Fruit fly (Drosophila melanogaster) whole organism: Measurements from ENCODE around the gene Mst84B.

Experiments
- CG8478 ChIP-seq: fragments of >200 bp; optimal IDR thresholded peaks from 2 replicates; lab custom pipeline; 2018; ENCODE audit warnings: inconsistent platforms
- Dll ChIP-seq: fragments of >200 bp; optimal IDR thresholded peaks from 2 replicates; lab custom pipeline; 2017
- EcR ChIP-seq, 2 experiments: fragments of >200 bp; optimal IDR thresholded peaks; 2 replicates each; lab custom pipeline; 2017; ENCODE audit warnings: missing biosample characterization in 2 of 2, missing genetic modification characterization in 2 of 2, missing genetic modification reagents in 2 of 2
- pan ChIP-seq: fragments of >200 bp; optimal IDR thresholded peaks from 2 replicates; lab custom pipeline; 2017
- psq ChIP-seq: fragments of >200 bp; optimal IDR thresholded peaks from 2 replicates; lab custom pipeline; 2017
- usp ChIP-seq: fragments of >200 bp; optimal IDR thresholded peaks from 2 replicates; lab custom pipeline; 2017; ENCODE audit warnings: missing biosample characterization, missing genetic modification characterization, mixed read lengths

Mst84B gene

dm6 chr3R:7079718-7080117 lies 17.7 kb downstream of the Mst84B start:
- TF ChIP-seq Dll (lab: Kevin White, UChicago), result no peak

dm6 chr3R:7080157-7080916 lies 18.4 kb downstream of the Mst84B start, which contains the start of gene Ref1:
Gene Ref1, minus strand, starts transcription at chr3R:7080387.
- TF ChIP-seq usp (GFP tag; lab: Kevin White, UChicago) (no peak), CG8478 (lab: Kevin White, UChicago) (no peak), EcR (GFP tag; optimal IDR thresholded peaks at IDR 0.05; lab: Kevin White, UChicago) (no peak), pan (lab: Kevin White, UChicago) (no peak), psq (lab: Kevin White, UChicago) (no peak), Dll (lab: Kevin White, UChicago) (no peak)

dm6 chr3R:7081972-7082371 lies 20.0 kb downstream of the Mst84B start, which contains the start of gene Dpck:
Gene Dpck, plus strand, starts transcription at chr3R:7082182.
- TF ChIP-seq usp (GFP tag; lab: Kevin White, UChicago) (no peak), EcR (GFP tag; optimal IDR thresholded peaks at IDR 0.05; lab: Kevin White, UChicago) (no peak), Dll (lab: Kevin White, UChicago) (no peak), psq (lab: Kevin White, UChicago) (no peak), pan (lab: Kevin White, UChicago) (no peak), CG8478 (lab: Kevin White, UChicago) (no peak)

dm6 chr3R:7083750-7084149 lies 21.8 kb downstream of the Mst84B start:
- no peak for TF ChIP-seq CG8478 (lab: Kevin White, UChicago)
- no peak for TF ChIP-seq pan (lab: Kevin White, UChicago)
- no peak for TF ChIP-seq EcR (GFP tag; optimal IDR thresholded peaks at IDR 0.05; lab: Kevin White, UChicago)
- no peak for TF ChIP-seq Dll (lab: Kevin White, UChicago)
- TF ChIP-seq psq (lab: Kevin White, UChicago), result no peak
- no peak for TF ChIP-seq usp (GFP tag; lab: Kevin White, UChicago)

DNA sequence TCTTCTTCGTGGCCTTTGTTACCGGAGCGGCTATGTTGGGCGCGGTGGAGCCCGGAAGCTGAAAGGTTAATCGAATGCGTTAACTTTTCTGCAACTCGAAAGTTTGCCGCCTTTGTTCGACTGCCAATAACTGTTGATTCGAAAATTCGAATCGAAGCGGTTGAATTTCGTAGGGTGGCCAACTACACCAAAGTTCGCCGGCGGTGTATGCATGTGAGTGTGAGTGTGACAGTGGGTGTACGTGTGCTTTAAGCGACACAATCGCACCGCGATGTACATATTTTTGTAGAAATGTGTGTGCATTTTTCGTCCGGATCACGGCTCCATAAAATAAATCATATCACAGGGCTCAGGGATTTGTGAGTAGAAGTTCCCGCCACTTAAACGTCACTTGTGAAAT lies 23.5 kb downstream of the Mst84B start:
- TF ChIP-seq CG8478 (lab: Kevin White, UChicago), result no peak
- TF ChIP-seq Dll (lab: Kevin White, UChicago), result no peak
- TF ChIP-seq EcR (GFP tag; optimal IDR thresholded peaks at IDR 0.05; lab: Kevin White, UChicago), result no peak
- no peak for TF ChIP-seq pan (lab: Kevin White, UChicago)
- no peak for TF ChIP-seq usp (GFP tag; lab: Kevin White, UChicago)
- no peak for TF ChIP-seq psq (lab: Kevin White, UChicago)

DNA sequence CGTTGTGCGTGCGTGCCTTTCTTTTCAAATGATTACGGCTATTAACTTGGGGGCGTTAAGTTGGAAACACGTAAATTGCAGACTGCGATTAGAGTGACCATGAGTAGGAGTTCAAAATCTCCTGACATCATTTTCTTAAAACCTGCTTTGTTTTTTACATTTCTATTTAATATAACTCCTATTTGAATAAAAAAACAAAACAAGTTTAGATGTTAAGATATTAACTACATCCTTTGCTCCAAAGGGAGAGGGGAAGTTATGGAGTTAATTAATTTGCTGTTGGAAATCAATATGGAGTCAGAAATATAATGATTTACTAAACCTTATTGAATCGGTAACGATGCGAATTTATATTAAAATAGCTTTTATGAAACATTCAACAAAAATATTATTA lies 24.0 kb downstream of the Mst84B start, which contains the start of gene Tailor:
TSS of gene Tailor (minus strand) at position 101 of the 394 bp plus-strand sequence.
- TF ChIP-seq CG8478 (lab: Kevin White, UChicago) (no peak), psq (lab: Kevin White, UChicago) (no peak), Dll (lab: Kevin White, UChicago) (no peak), pan (lab: Kevin White, UChicago) (no peak)

dm6 chr3R:7086377-7087200 lies 24.6 kb downstream of the Mst84B start, which contains the start of gene alphaTub84B:
Gene alphaTub84B, plus strand, starts transcription at chr3R:7086599.
- no peak for TF ChIP-seq CG8478 (lab: Kevin White, UChicago)
- TF ChIP-seq EcR (GFP tag; optimal IDR thresholded peaks at IDR 0.05; lab: Kevin White, UChicago), result no peak
- no peak for TF ChIP-seq usp (GFP tag; lab: Kevin White, UChicago)
- TF ChIP-seq pan (lab: Kevin White, UChicago), result no peak
- no peak for TF ChIP-seq psq (lab: Kevin White, UChicago)
- no peak for TF ChIP-seq Dll (lab: Kevin White, UChicago)

- TF ChIP-seq EcR (GFP tag; optimal IDR thresholded peaks at IDR 0.05; lab: Kevin White, UChicago) (no peak), psq (lab: Kevin White, UChicago) (no peak), usp (GFP tag; lab: Kevin White, UChicago) (no peak), pan (lab: Kevin White, UChicago) (no peak), Dll (lab: Kevin White, UChicago) (no peak), CG8478 (lab: Kevin White, UChicago) (no peak)
Observed at dm6 chr3R:7087201-7087505, 25.2 kb downstream of the Mst84B start.

DNA sequence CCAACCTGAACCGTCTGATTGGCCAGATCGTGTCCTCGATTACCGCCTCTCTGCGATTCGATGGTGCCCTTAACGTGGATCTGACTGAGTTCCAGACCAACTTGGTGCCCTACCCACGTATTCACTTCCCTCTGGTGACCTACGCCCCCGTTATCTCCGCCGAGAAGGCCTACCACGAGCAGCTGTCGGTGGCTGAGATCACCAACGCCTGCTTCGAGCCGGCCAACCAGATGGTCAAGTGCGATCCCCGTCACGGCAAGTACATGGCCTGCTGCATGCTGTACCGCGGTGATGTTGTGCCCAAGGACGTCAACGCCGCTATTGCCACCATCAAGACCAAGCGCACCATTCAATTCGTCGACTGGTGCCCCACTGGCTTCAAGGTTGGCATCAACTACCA lies 25.9 kb downstream of the Mst84B start:
- TF ChIP-seq pan (lab: Kevin White, UChicago) (no peak), usp (GFP tag; lab: Kevin White, UChicago) (no peak), EcR (GFP tag; optimal IDR thresholded peaks at IDR 0.05; lab: Kevin White, UChicago) (no peak), CG8478 (lab: Kevin White, UChicago) (no peak), Dll (lab: Kevin White, UChicago) (no peak)

DNA sequence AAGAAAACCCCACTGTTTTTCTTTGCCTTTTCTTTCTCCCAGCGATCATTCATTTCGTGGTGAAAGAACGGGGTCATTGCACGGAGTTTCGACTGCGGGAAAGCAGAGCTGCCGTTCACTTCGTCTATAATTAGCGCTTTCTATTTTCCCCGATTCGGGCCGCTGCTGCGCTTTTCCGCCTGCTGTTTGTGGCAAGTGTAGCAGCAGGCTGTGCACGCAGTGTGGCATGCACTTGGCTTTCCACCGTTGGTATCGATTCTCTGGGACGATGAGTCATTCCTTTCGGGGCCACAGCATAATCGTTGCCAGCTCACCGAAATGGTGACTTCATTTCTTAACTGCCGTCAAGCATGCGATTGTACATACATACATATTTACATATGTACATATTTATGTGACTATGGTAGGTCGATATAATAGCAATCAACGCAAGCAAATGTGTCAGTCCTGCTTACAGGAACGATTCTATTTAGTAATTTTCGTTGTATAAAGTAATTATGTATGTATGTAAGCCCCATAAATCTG lies 26.9 kb downstream of the Mst84B start:
- TF ChIP-seq CG8478 (lab: Kevin White, UChicago) (no peak), Dll (lab: Kevin White, UChicago) (no peak), EcR (GFP tag; optimal IDR thresholded peaks at IDR 0.05; lab: Kevin White, UChicago) (no peak), usp (GFP tag; lab: Kevin White, UChicago) (no peak), psq (lab: Kevin White, UChicago) (no peak), pan (lab: Kevin White, UChicago) (no peak)
